Worm (Caenorhabditis elegans): ENCODE data around the gene T07C12.10.

Gene T07C12.10

DNA sequence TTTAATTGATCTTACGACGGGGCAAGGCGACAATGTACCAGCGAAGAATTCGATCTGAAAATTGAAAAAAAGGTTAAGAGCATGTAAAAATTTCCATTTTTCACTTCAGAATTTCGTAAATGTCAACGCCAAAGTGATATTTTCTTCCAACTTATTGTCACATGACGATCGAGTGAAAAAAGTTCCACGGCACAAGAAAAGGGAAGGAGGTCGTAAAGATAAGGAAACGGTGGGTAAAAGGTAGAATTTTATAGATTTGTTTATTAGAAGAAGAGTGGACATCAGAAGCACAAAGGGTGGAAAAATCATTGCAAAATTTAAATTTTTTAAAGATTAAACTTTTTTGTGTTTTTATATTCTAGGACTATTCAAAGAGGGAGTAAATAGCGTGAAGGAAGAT lies 32.3 kb downstream of the T07C12.10 start:
- no peak for TF ChIP-seq hlh-15 (tag; optimal IDR thresholded peaks at IDR 0.05)
- TF ChIP-seq hlh-30 (tag; optimal IDR thresholded peaks at IDR 0.05; ENCODE audit: insufficient read depth) = peak; percentile 19

DNA sequence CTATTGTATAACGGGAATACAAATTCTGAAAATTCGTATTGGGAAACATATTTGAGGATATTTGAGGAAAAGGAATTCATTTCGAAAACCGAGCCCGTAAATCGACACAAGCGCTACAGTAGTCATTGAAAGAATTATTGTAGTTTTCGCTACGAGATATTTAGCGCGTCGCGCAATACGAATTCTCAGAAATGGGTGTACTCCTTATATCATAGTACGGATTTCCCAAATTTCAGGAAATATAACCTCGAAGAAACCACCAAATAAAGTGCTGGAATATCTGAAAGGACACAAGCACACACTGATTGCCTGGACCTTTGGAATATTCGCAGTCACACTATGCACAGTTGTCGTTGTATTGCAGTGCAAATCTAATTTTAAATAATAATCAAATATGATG lies 32.9 kb downstream of the T07C12.10 start:
- TF ChIP-seq lin-11 (tag; optimal IDR thresholded peaks at IDR 0.05) = no peak
- TF ChIP-seq elt-4 (tag; optimal IDR thresholded peaks at IDR 0.05) = no peak
- no peak for TF ChIP-seq ceh-18 (tag; optimal IDR thresholded peaks at IDR 0.05)

DNA sequence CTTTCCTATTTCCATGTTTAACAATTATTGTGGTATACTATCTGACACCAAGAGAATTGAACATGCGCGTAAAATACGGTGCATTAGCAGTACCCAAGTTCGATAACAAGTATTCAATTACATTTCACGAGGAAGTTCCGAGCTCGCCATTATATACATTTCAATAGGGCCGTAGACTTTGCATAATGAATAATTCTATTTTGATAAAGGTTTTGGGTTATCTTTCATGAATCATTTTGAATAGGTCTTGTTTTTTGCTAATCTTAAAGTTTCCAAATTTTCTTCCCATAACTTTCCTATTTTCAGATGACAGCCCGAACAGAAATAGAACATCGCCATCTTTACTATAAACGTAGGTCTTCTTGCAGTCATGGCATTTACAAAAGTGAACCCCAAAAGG lies 34.0 kb downstream of the T07C12.10 start, which contains the start of gene C50H2.13:
C50H2.13 (plus strand) TSS at position 301 of the 400 bp plus-strand sequence.
- TF ChIP-seq fkh-6 (tag; optimal IDR thresholded peaks at IDR 0.05) = no peak
- TF ChIP-seq sox-2 (GFP tag; IDR thresholded peaks at IDR 0.05) = no peak
- TF ChIP-seq fkh-10 (GFP tag; optimal IDR thresholded peaks at IDR 0.05) = no peak
- TF ChIP-seq ceh-48 (tag; optimal IDR thresholded peaks at IDR 0.05) = no peak
- TF ChIP-seq ama-1 (optimal IDR thresholded peaks at IDR 0.05) = no peak

DNA sequence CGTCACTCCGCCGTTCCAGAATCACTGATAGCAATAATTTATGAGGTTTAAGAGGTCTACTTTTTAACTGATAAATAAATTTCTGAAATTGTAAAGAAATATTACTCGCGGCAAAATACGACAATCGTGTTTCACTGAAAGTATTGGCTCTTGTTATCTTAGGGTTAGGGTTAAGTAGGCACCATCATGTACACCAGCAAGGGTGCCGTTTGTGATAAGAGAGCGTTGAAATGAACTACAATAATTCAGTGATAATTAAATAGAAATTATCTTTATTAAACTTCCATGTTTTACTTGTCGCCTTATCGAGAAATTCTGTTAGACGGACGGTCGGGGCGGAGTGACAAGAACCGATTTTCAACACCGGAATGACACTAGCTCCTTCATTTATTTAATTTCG lies 34.6 kb downstream of the T07C12.10 start:
- TF ChIP-seq elt-2 (tag; optimal IDR thresholded peaks at IDR 0.05) = peak; percentile 87
- no peak for TF ChIP-seq madf-2 (tag; optimal IDR thresholded peaks at IDR 0.05)
- no peak for TF ChIP-seq ceh-9 (tag; optimal IDR thresholded peaks at IDR 0.05)

DNA sequence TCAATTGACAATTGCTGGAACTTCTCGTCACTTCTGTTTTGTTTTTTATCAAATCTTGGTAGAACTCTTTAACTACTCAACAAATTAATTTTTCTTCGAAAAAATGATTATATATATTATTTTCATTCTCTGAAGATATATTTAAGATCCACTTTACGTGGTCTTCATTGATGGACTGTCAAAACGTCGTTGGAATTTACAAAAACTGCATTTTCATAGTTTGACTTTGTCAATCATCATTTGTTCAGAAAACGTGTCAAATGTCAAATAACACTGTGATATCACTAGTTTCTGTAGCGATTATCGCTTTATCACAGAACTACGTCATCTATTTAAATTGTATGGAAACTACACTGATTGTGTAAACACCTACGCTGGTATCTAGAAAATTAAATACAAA lies 35.9 kb downstream of the T07C12.10 start:
- TF ChIP-seq elt-2 (tag; optimal IDR thresholded peaks at IDR 0.05) (peak; percentile 18), K02D7.2 (tag; optimal IDR thresholded peaks at IDR 0.05) (no peak)

DNA sequence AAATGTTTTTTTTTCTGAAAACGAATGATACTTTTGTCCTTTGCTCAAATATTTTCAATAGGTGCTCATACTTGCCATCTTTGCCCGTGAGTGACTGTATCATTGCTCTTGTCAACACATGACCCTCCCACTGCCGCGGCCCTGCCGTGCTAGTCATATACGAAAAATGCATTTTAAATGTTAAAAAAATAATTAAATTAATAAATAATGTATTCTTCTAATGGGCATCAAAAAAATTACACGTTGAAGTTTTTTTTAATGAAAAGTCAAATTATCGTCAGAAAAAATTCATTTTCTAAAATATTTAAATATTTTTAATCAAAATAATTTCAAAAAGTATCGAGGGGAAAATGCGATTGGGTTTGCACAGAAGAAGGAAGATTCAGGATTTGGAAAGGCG lies 37.8 kb downstream of the T07C12.10 start, which contains the start of gene C50H2.7:
C50H2.7 (plus strand) TSS at position 301 of the 400 bp plus-strand sequence.
- TF ChIP-seq pha-4 (tag; optimal IDR thresholded peaks at IDR 0.05) (no peak), lin-11 (tag; optimal IDR thresholded peaks at IDR 0.05) (no peak), lim-6 (tag; optimal IDR thresholded peaks at IDR 0.05) (no peak), F13H6.1 (tag; optimal IDR thresholded peaks at IDR 0.05) (no peak), Y22D7AL.16 (tag; optimal IDR thresholded peaks at IDR 0.05) (no peak), ceh-2 (tag; optimal IDR thresholded peaks at IDR 0.05) (no peak), unc-42 (tag; optimal IDR thresholded peaks at IDR 0.05) (no peak), fax-1 (tag; optimal IDR thresholded peaks at IDR 0.05) (no peak), nhr-232 (tag; optimal IDR thresholded peaks at IDR 0.05) (no peak), elt-4 (tag; optimal IDR thresholded peaks at IDR 0.05) (no peak), ceh-45 (GFP tag; IDR thresholded peaks at IDR 0.05) (no peak), sdc-2 (tag; optimal IDR thresholded peaks at IDR 0.05) (no peak), zip-5 (tag; optimal IDR thresholded peaks at IDR 0.05) (no peak), ama-1 (optimal IDR thresholded peaks at IDR 0.05) (no peak), ceh-14 (tag; optimal IDR thresholded peaks at IDR 0.05) (no peak)

DNA sequence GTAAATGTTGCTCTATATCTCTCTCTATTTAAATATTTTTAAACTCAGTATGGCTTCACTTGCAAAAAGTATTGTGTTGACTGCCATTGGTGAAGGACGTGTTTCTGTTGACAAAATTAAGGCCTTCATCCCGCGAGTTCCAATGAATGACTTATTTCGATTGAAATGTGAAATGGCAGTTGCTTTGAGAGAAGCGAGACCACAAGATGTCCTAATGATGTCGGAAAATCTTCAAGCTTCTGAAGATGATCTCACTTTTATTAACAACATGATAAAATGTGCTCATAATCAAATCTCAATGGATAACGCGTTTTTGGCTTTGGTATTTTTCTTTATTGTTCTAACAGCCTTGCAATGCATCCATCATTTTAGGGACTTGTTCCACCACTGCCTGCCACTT lies 39.0 kb downstream of the T07C12.10 start, which contains the start of gene ceh-75:
ceh-75 (plus strand) TSS at position 50 of the 400 bp plus-strand sequence.
- no peak for TF ChIP-seq ceh-14 (tag; optimal IDR thresholded peaks at IDR 0.05)
- TF ChIP-seq ceh-24 (tag; optimal IDR thresholded peaks at IDR 0.05) = no peak
- no peak for TF ChIP-seq ets-4 (tag; optimal IDR thresholded peaks at IDR 0.05)
- TF ChIP-seq tbx-2 (tag; optimal IDR thresholded peaks at IDR 0.05) = no peak
- TF ChIP-seq eyg-1 (tag; optimal IDR thresholded peaks at IDR 0.05) = no peak
- TF ChIP-seq nfya-1 (tag; optimal IDR thresholded peaks at IDR 0.05) = no peak
- TF ChIP-seq K09A11.1 (tag; optimal IDR thresholded peaks at IDR 0.05; ENCODE audit: insufficient read depth) = no peak
- no peak for TF ChIP-seq elt-4 (tag; optimal IDR thresholded peaks at IDR 0.05)
- no peak for TF ChIP-seq hlh-6 (tag; optimal IDR thresholded peaks at IDR 0.05)
- no peak for TF ChIP-seq odd-2 (tag; optimal IDR thresholded peaks at IDR 0.05)
- no peak for TF ChIP-seq ttx-3 (tag; optimal IDR thresholded peaks at IDR 0.05)
- no peak for TF ChIP-seq ceh-48 (tag; optimal IDR thresholded peaks at IDR 0.05)
- TF ChIP-seq ceh-19 (GFP tag; optimal IDR thresholded peaks at IDR 0.05) = no peak
